Worm (Caenorhabditis elegans) whole organism, L1 larva: ENCODE results near the gene mrpl-32.

Experiments
- C04F5.9 ChIP-seq: sonication (generic microtip); optimal IDR thresholded peaks from 2 replicates; lab custom pipeline; 2016; ENCODE audit warnings: missing genetic modification characterization, missing compliant biosample characterization
- C16A3.4 ChIP-seq: fragments of 150-350 bp; optimal IDR thresholded peaks from 2 replicates; lab custom pipeline; 2014; ENCODE audit warnings: missing biosample characterization, missing genetic modification characterization
- F16B12.6 ChIP-seq: fragments of 150-350 bp; optimal IDR thresholded peaks from 2 replicates; lab custom pipeline; 2014; ENCODE audit warnings: missing biosample characterization, missing genetic modification characterization
- aha-1 ChIP-seq: fragments of 150-350 bp; optimal IDR thresholded peaks from 2 replicates; lab custom pipeline; 2014; ENCODE audit warnings: missing biosample characterization, missing genetic modification characterization
- alr-1 ChIP-seq: fragments of 200-800 bp; sonication (Bioruptor generic); optimal IDR thresholded peaks from 2 replicates; lab custom pipeline; 2018; ENCODE audit warnings: borderline replicate concordance, mild to moderate bottlenecking, missing genetic modification characterization, missing compliant biosample characterization
- ama-1 ChIP-seq: fragments of 150-350 bp; optimal IDR thresholded peaks from 2 replicates; lab custom pipeline; 2014
- ceh-63 ChIP-seq: fragments of 200-800 bp; sonication (Bioruptor generic); optimal IDR thresholded peaks from 2 replicates; lab custom pipeline; 2018; ENCODE audit warnings: mild to moderate bottlenecking, missing genetic modification characterization, missing compliant biosample characterization
- ceh-8 ChIP-seq: fragments of 200-800 bp; sonication (Bioruptor generic); optimal IDR thresholded peaks from 2 replicates; lab custom pipeline; 2018; ENCODE audit warnings: mild to moderate bottlenecking, missing genetic modification characterization, moderate library complexity, missing compliant biosample characterization
- ceh-82 ChIP-seq, 3 experiments: fragments of 150-350 bp in 1 of 3; sonication (generic microtip) in 2 of 3; optimal IDR thresholded peaks; 2 replicates each; lab custom pipeline; 2014 to 2017; ENCODE audit warnings: missing biosample characterization in 3 of 3, missing genetic modification characterization in 3 of 3
- ceh-90 ChIP-seq: sonication (generic microtip); optimal IDR thresholded peaks from 2 replicates; lab custom pipeline; 2016; ENCODE audit warnings: missing genetic modification characterization, missing compliant biosample characterization
- ces-1 ChIP-seq: fragments of 150-350 bp; optimal IDR thresholded peaks from 2 replicates; lab custom pipeline; 2014; ENCODE audit warnings: missing biosample characterization, missing genetic modification reagents, missing genetic modification characterization
- dsc-1 ChIP-seq: sonication (generic microtip); optimal IDR thresholded peaks from 2 replicates; lab custom pipeline; 2016; ENCODE audit warnings: mild to moderate bottlenecking, missing genetic modification characterization, missing compliant biosample characterization
- efl-1 ChIP-seq, 4 experiments: fragments of 150-350 bp; optimal IDR thresholded peaks in 3 of 4; peaks in 1 of 4; 1 replicate in 1 of 4; 2 replicates in 3 of 4; lab custom pipeline; 2014; ENCODE audit warnings: missing biosample characterization in 2 of 4, missing genetic modification characterization in 2 of 4, missing genetic modification reagents in 2 of 4
- egl-13 ChIP-seq: sonication (generic microtip); optimal IDR thresholded peaks from 2 replicates; lab custom pipeline; 2016; ENCODE audit warnings: missing genotype, missing genetic modification reagents, missing genetic modification characterization, missing compliant biosample characterization
- egl-27 ChIP-seq, 2 experiments: fragments of 150-350 bp in 1 of 2; sonication (generic microtip); optimal IDR thresholded peaks; 3 replicates each; lab custom pipeline; 2017 to 2018; ENCODE audit warnings: missing biosample characterization in 2 of 2, missing genetic modification characterization in 2 of 2, missing genetic modification reagents in 2 of 2
- elt-3 ChIP-seq, 6 experiments: fragments of 150-350 bp in 1 of 6; sonication (generic microtip); optimal IDR thresholded peaks; 2 replicates each; lab custom pipeline; 2017 to 2018; ENCODE audit warnings: missing biosample characterization in 6 of 6, missing genetic modification characterization in 6 of 6, inconsistent platforms in 1 of 6
- ets-5 ChIP-seq: fragments of 200-800 bp; sonication (Bioruptor generic); IDR thresholded peaks from 2 replicates; pipeline ENCODE4 v1.3.6; 2022; ENCODE audit warnings: missing genetic modification characterization, missing compliant biosample characterization
- fkh-10 ChIP-seq: sonication (generic microtip); optimal IDR thresholded peaks from 2 replicates; lab custom pipeline; 2017; ENCODE audit warnings: missing biosample characterization, missing genetic modification reagents, missing genetic modification characterization
- fkh-8 ChIP-seq: sonication (generic microtip); optimal IDR thresholded peaks from 2 replicates; lab custom pipeline; 2016; ENCODE audit warnings: mild to moderate bottlenecking, missing genetic modification characterization, missing compliant biosample characterization
- grh-1 ChIP-seq: fragments of 200-800 bp; sonication (Bioruptor generic); IDR thresholded peaks from 2 replicates; pipeline ENCODE4 v1.3.6; 2022; ENCODE audit warnings: missing genetic modification reagents, missing genetic modification characterization, missing compliant biosample characterization
- hlh-17 ChIP-seq: fragments of 200-800 bp; sonication (Bioruptor generic); optimal IDR thresholded peaks from 2 replicates; lab custom pipeline; 2018; ENCODE audit warnings: missing genetic modification characterization, mild to moderate bottlenecking, missing compliant biosample characterization, moderate library complexity, borderline replicate concordance
- hlh-4 ChIP-seq: sonication (generic microtip); optimal IDR thresholded peaks from 2 replicates; lab custom pipeline; 2016; ENCODE audit warnings: mild to moderate bottlenecking, missing genetic modification characterization, missing compliant biosample characterization
- hpl-2 ChIP-seq: fragments of 150-350 bp; optimal IDR thresholded peaks from 2 replicates; lab custom pipeline; 2014; ENCODE audit warnings: missing biosample characterization, missing genetic modification reagents, missing genetic modification characterization
- irx-1 ChIP-seq: sonication (generic microtip); optimal IDR thresholded peaks from 2 replicates; lab custom pipeline; 2016; ENCODE audit warnings: missing genetic modification characterization, missing compliant biosample characterization
- isw-1 ChIP-seq: fragments of 200-800 bp; sonication (Bioruptor generic); IDR thresholded peaks from 2 replicates; pipeline ENCODE4 v1.3.6; 2022; ENCODE audit warnings: missing genetic modification characterization, missing compliant biosample characterization
- jun-1 ChIP-seq: fragments of 150-350 bp; optimal IDR thresholded peaks from 2 replicates; lab custom pipeline; 2014; ENCODE audit warnings: missing biosample characterization, missing genetic modification reagents, missing genetic modification characterization
- lin-15B ChIP-seq: fragments of 150-350 bp; sonication (generic microtip); optimal IDR thresholded peaks from 3 replicates; lab custom pipeline; 2014; ENCODE audit warnings: missing biosample characterization, missing genetic modification characterization
- lin-35 ChIP-seq, 2 experiments: fragments of 150-350 bp; optimal IDR thresholded peaks; 2 replicates each; lab custom pipeline; 2014; ENCODE audit warnings: missing biosample characterization in 2 of 2, missing genetic modification characterization in 2 of 2, missing genetic modification reagents in 2 of 2
- lir-3 ChIP-seq: sonication (generic microtip); optimal IDR thresholded peaks from 2 replicates; lab custom pipeline; 2016; ENCODE audit warnings: mild to moderate bottlenecking, missing genetic modification characterization, moderate library complexity, missing compliant biosample characterization; ENCODE audit not compliant: poor library complexity
- lsy-2 ChIP-seq, 2 experiments: fragments of 150-350 bp; optimal IDR thresholded peaks; 2 replicates each; lab custom pipeline; 2014; ENCODE audit warnings: missing biosample characterization in 2 of 2, missing genetic modification characterization in 2 of 2
- mep-1 ChIP-seq: fragments of 150-350 bp; optimal IDR thresholded peaks from 2 replicates; lab custom pipeline; 2014; ENCODE audit warnings: missing biosample characterization, missing genetic modification characterization
- nhr-12 ChIP-seq: sonication (generic microtip); optimal IDR thresholded peaks from 2 replicates; lab custom pipeline; 2017; ENCODE audit warnings: missing biosample characterization, missing genetic modification characterization
- nhr-19 ChIP-seq: fragments of 200-800 bp; sonication (Bioruptor generic); conservative IDR thresholded peaks from 2 replicates; pipeline ENCODE4 v1.3.6; 2022; ENCODE audit warnings: missing genetic modification characterization, missing compliant biosample characterization
- nhr-237 ChIP-seq: fragments of 150-350 bp; optimal IDR thresholded peaks from 2 replicates; lab custom pipeline; 2014; ENCODE audit warnings: missing biosample characterization, missing genetic modification characterization
- nhr-28 ChIP-seq: fragments of 150-350 bp; optimal IDR thresholded peaks from 2 replicates; lab custom pipeline; 2014; ENCODE audit warnings: missing biosample characterization, missing genetic modification characterization
- nhr-47 ChIP-seq: sonication (generic microtip); optimal IDR thresholded peaks from 2 replicates; lab custom pipeline; 2016; ENCODE audit warnings: mild to moderate bottlenecking, missing genetic modification characterization, moderate library complexity, missing compliant biosample characterization
- nhr-71 ChIP-seq: sonication (generic microtip); optimal IDR thresholded peaks from 2 replicates; lab custom pipeline; 2016; ENCODE audit warnings: mild to moderate bottlenecking, missing genetic modification characterization, moderate library complexity, missing compliant biosample characterization
- nhr-76 ChIP-seq: sonication (generic microtip); optimal IDR thresholded peaks from 2 replicates; lab custom pipeline; 2017; ENCODE audit warnings: missing biosample characterization, missing genetic modification characterization
- nhr-77 ChIP-seq: fragments of 150-350 bp; optimal IDR thresholded peaks from 2 replicates; lab custom pipeline; 2014; ENCODE audit warnings: missing biosample characterization, missing genetic modification characterization
- nhr-85 ChIP-seq: sonication (generic microtip); peaks from one replicate; lab custom pipeline; 2016; ENCODE audit warnings: missing genetic modification characterization, inconsistent platforms, missing compliant biosample characterization
- nhr-90 ChIP-seq: sonication (generic microtip); optimal IDR thresholded peaks from 2 replicates; lab custom pipeline; 2016; ENCODE audit warnings: mild to moderate bottlenecking, missing genetic modification characterization, missing compliant biosample characterization; ENCODE audit not compliant: poor library complexity
- pqm-1 ChIP-seq: sonication (generic microtip); optimal IDR thresholded peaks from 3 replicates; lab custom pipeline; 2017; ENCODE audit warnings: missing biosample characterization, missing genetic modification characterization
- rnt-1 ChIP-seq: sonication (generic microtip); optimal IDR thresholded peaks from 2 replicates; lab custom pipeline; 2016; ENCODE audit warnings: mild to moderate bottlenecking, missing genetic modification characterization, moderate library complexity, missing compliant biosample characterization
- skn-1 ChIP-seq: fragments of 150-350 bp; optimal IDR thresholded peaks from 2 replicates; lab custom pipeline; 2014; ENCODE audit warnings: missing biosample characterization, missing genetic modification characterization
- snu-23 ChIP-seq: sonication (generic microtip); optimal IDR thresholded peaks from 2 replicates; lab custom pipeline; 2016; ENCODE audit warnings: missing genetic modification characterization, missing compliant biosample characterization
- sup-37 ChIP-seq: fragments of 200-800 bp; sonication (Bioruptor generic); optimal IDR thresholded peaks from 2 replicates; lab custom pipeline; 2018; ENCODE audit warnings: mild to moderate bottlenecking, missing genetic modification characterization, missing compliant biosample characterization
- swsn-7 ChIP-seq: sonication (generic microtip); optimal IDR thresholded peaks from 2 replicates; lab custom pipeline; 2016; ENCODE audit warnings: missing genetic modification characterization, missing compliant biosample characterization
- unc-30 ChIP-seq: sonication (generic microtip); optimal IDR thresholded peaks from 2 replicates; lab custom pipeline; 2017; ENCODE audit warnings: missing biosample characterization, missing genetic modification characterization
- unc-98 ChIP-seq: fragments of 200-800 bp; sonication (Bioruptor generic); IDR thresholded peaks from 2 replicates; pipeline ENCODE4 v1.3.6; 2022; ENCODE audit warnings: missing genetic modification characterization, missing compliant biosample characterization
- ztf-11 ChIP-seq, 2 experiments: sonication (generic microtip); optimal IDR thresholded peaks; 2 replicates each; lab custom pipeline; 2016 to 2017; ENCODE audit warnings: missing genetic modification characterization in 2 of 2, missing biosample characterization in 1 of 2, missing compliant biosample characterization in 1 of 2
- ztf-4 ChIP-seq: fragments of 150-350 bp; optimal IDR thresholded peaks from 2 replicates; lab custom pipeline; 2014; ENCODE audit warnings: missing biosample characterization, missing genetic modification characterization

The mrpl-32 gene

DNA sequence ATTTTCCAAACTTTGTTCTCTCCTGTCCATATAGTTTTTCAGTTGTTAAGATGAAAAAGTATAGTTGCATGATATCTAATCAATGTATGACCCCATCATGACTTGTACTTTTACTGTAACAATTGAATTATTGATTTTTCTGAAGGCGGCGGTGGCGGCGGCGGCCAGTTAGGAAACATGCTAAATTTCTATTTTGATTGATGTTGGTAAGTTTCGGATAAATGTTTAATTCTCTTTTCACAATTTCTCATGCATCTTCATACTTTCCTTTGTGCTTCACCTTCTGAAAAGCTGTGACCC, 31.6 kb upstream of the mrpl-32 start, which contains the start of gene sor-1:
Gene sor-1 (plus strand): TSS at position 201 of the 300 bp plus-strand sequence.
- no peak for TF ChIP-seq nhr-71

DNA sequence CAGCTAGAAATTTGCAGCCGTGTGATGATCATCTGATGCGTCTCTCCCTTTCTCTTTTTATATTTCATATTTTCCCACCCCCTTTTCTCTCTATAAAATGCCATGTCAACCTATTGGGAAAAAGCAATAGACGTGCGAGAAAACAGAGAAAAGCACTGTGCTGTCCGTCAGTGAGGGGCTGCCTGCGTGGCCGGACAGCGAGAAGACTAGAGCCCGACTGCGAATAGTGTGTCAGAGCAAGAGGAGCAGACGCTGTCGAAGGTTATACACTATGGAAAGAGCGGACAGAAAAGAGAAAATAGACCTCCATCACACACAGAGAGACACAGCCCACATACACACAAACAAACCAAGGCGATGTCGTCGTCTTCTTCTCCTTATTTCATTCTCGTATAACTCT, 24.5 kb upstream of the mrpl-32 start:
- TF ChIP-seq nhr-12 (tag; lab: Kevin White, UChicago) = no peak
- peak; percentile 27 for TF ChIP-seq dsc-1
- peak; percentile 13 for TF ChIP-seq ztf-4 (tag; lab: Kevin White, UChicago)
- no peak for TF ChIP-seq nhr-237
- TF ChIP-seq egl-27 (tag; optimal IDR thresholded peaks at IDR 0.05; lab: Kevin White, UChicago) = no peak
- TF ChIP-seq lin-15B (tag; lab: Kevin White, UChicago) = no peak
- no peak for TF ChIP-seq nhr-28 (tag; lab: Kevin White, UChicago)
- TF ChIP-seq pqm-1 = no peak
- TF ChIP-seq fkh-8 = peak; percentile 68
- peak; percentile 82 for TF ChIP-seq nhr-71
- TF ChIP-seq nhr-76 = no peak
- no peak for TF ChIP-seq ceh-63 (GFP tag; lab: Kevin White, UChicago)
- TF ChIP-seq snu-23 (GFP tag; lab: Kevin White, UChicago) = peak; percentile 89
- TF ChIP-seq ceh-90 (tag; lab: Kevin White, UChicago) = no peak
- TF ChIP-seq rnt-1 (tag; lab: Kevin White, UChicago) = peak; percentile 22
- TF ChIP-seq skn-1 (tag; lab: Kevin White, UChicago) = peak; percentile 22
- no peak for TF ChIP-seq unc-98 (GFP tag; lab: Robert Waterston, UW)
- TF ChIP-seq C16A3.4 (tag; lab: Kevin White, UChicago) = peak; percentile 56
- no peak for TF ChIP-seq ceh-8 (GFP tag; lab: Kevin White, UChicago)
- no peak for TF ChIP-seq lir-3
- TF ChIP-seq ceh-82 (tag; optimal IDR thresholded peaks at IDR 0.05; lab: Kevin White, UChicago) = peak in 2 of 3 experiments; percentile 17 to 54
- no peak for TF ChIP-seq sup-37
- no peak for TF ChIP-seq irx-1 (tag; lab: Kevin White, UChicago)
- TF ChIP-seq ztf-11 (tag; optimal IDR thresholded peaks at IDR 0.05; lab: Kevin White, UChicago) = peak in 1 of 2 experiments; percentile 48
- peak; percentile 60 for TF ChIP-seq nhr-85
- no peak for TF ChIP-seq isw-1
- TF ChIP-seq egl-13 (tag; lab: Kevin White, UChicago) = no peak
- peak; percentile 83 for TF ChIP-seq mep-1 (tag; lab: Kevin White, UChicago)
- TF ChIP-seq nhr-77 (tag; lab: Kevin White, UChicago) = peak; percentile 30
- no peak for TF ChIP-seq hpl-2 (GFP tag; lab: Kevin White, UChicago)
- peak; percentile 54 to 74 for TF ChIP-seq lin-35 (GFP tag; optimal IDR thresholded peaks at IDR 0.05; lab: Kevin White, UChicago)
- peak in 2 of 6 experiments; percentile 12 to 18 for TF ChIP-seq elt-3 (tag; optimal IDR thresholded peaks at IDR 0.05; lab: Kevin White, UChicago)
- no peak for TF ChIP-seq unc-30
- TF ChIP-seq nhr-19 (GFP tag; lab: Robert Waterston, UW) = peak; percentile 48
- peak; percentile 62 for TF ChIP-seq swsn-7
- TF ChIP-seq C04F5.9 (tag; lab: Kevin White, UChicago) = peak; percentile 12
- no peak for TF ChIP-seq hlh-17 (GFP tag; lab: Kevin White, UChicago)
- peak; percentile 41 for TF ChIP-seq nhr-90
- TF ChIP-seq alr-1 = no peak
- TF ChIP-seq ama-1 = peak; percentile 45
- TF ChIP-seq fkh-10 = no peak
- TF ChIP-seq hlh-4 = no peak
- no peak for TF ChIP-seq ces-1 (GFP tag; lab: Kevin White, UChicago)
- no peak for TF ChIP-seq ets-5 (GFP tag; lab: Robert Waterston, UW)
- no peak for TF ChIP-seq aha-1 (tag; lab: Kevin White, UChicago)
- TF ChIP-seq F16B12.6 = peak; percentile 39
- TF ChIP-seq grh-1 (GFP tag; lab: Robert Waterston, UW) = no peak
- peak; percentile 72 for TF ChIP-seq nhr-47 (tag; lab: Kevin White, UChicago)
- peak; percentile 49 to 86 for TF ChIP-seq lsy-2 (tag; optimal IDR thresholded peaks at IDR 0.05; lab: Kevin White, UChicago)
- TF ChIP-seq efl-1 (optimal IDR thresholded peaks at IDR 0.05; lab: Kevin White, UChicago) = peak; percentile 57 to 79
- TF ChIP-seq efl-1 (GFP tag; optimal IDR thresholded peaks at IDR 0.05 in 1 of 2; lab: Kevin White, UChicago) = peak; percentile 37 to 94
- peak; percentile 47 for TF ChIP-seq jun-1 (tag; lab: Kevin White, UChicago)
